Fruit fly (Drosophila melanogaster) whole organism, embryonic: ENCODE results near the gene Crys.
A peak's percentile ranks its signal among the peaks of the same experiment; 100 is the strongest.

Experiments
- Aef1 ChIP-seq: fragments of 200-800 bp; sonication (Bioruptor generic); IDR thresholded peaks from 3 replicates; pipeline ENCODE4 v1.3.6; 2022; ENCODE audit warnings: missing biosample characterization, missing genetic modification characterization
- CG10267 ChIP-seq: fragments of 200-800 bp; sonication (Bioruptor generic); optimal IDR thresholded peaks from 2 replicates; lab custom pipeline; 2018; ENCODE audit warnings: missing biosample characterization, mild to moderate bottlenecking, missing genetic modification characterization, moderate library complexity
- CG10654 ChIP-seq: fragments of 200-800 bp; sonication (Bioruptor generic); optimal IDR thresholded peaks from 2 replicates; lab custom pipeline; 2016; ENCODE audit warnings: missing biosample characterization, missing genetic modification characterization
- CG11093 ChIP-seq: fragments of 200-800 bp; sonication (Bioruptor generic); IDR thresholded peaks from 3 replicates; pipeline ENCODE4 v1.3.6; 2022; ENCODE audit warnings: missing biosample characterization, missing genetic modification characterization
- CG12236 ChIP-seq: fragments of 200-800 bp; sonication (Bioruptor generic); optimal IDR thresholded peaks from 2 replicates; lab custom pipeline; 2016; ENCODE audit warnings: missing biosample characterization, missing genetic modification characterization
- CG12391 ChIP-seq: fragments of 200-800 bp; sonication (Bioruptor generic); optimal IDR thresholded peaks from 3 replicates; lab custom pipeline; 2018; ENCODE audit warnings: missing biosample characterization, mild to moderate bottlenecking, missing genetic modification characterization, moderate library complexity
- CG13287 ChIP-seq: fragments of 200-800 bp; sonication (Bioruptor generic); IDR thresholded peaks from 2 replicates; pipeline ENCODE4 v1.3.6; 2022; ENCODE audit warnings: missing biosample characterization, missing genetic modification characterization; ENCODE audit not compliant: partially characterized antibody
- CG17328 ChIP-seq: fragments of 200-800 bp; sonication (Bioruptor generic); IDR thresholded peaks from 2 replicates; pipeline ENCODE4 v1.3.6; 2022; ENCODE audit warnings: missing biosample characterization, missing genetic modification characterization
- CG18011 ChIP-seq: fragments of 200-800 bp; sonication (Bioruptor generic); optimal IDR thresholded peaks from 2 replicates; lab custom pipeline; 2017; ENCODE audit warnings: missing biosample characterization, missing genetic modification characterization, mild to moderate bottlenecking, moderate library complexity, missing genotype
- CG18764 ChIP-seq: fragments of 200-800 bp; sonication (Bioruptor generic); optimal IDR thresholded peaks from 3 replicates; lab custom pipeline; 2016; ENCODE audit warnings: missing biosample characterization, missing genetic modification characterization
- CG2889 ChIP-seq: fragments of 200-800 bp; sonication (Bioruptor generic); IDR thresholded peaks from 3 replicates; pipeline ENCODE4 v1.3.6; 2022; ENCODE audit warnings: missing biosample characterization, missing genetic modification characterization
- CG3163 ChIP-seq: fragments of 200-800 bp; sonication (Bioruptor generic); optimal IDR thresholded peaks from 3 replicates; lab custom pipeline; 2016; ENCODE audit warnings: missing biosample characterization, missing genetic modification characterization
- CG32767 ChIP-seq: fragments of 200-800 bp; sonication (Bioruptor generic); IDR thresholded peaks from 2 replicates; pipeline ENCODE4 v1.3.6; 2022; ENCODE audit warnings: missing biosample characterization, missing genetic modification characterization
- CG3407 ChIP-seq: fragments of 200-800 bp; sonication (Bioruptor generic); optimal IDR thresholded peaks from 2 replicates; lab custom pipeline; 2018; ENCODE audit warnings: missing biosample characterization, mild to moderate bottlenecking, missing genetic modification characterization
- CG4424 ChIP-seq: fragments of 200-800 bp; sonication (Bioruptor generic); optimal IDR thresholded peaks from 3 replicates; lab custom pipeline; 2016; ENCODE audit warnings: missing biosample characterization, missing genetic modification characterization
- CG7271 ChIP-seq: fragments of 200-800 bp; sonication (Bioruptor generic); optimal IDR thresholded peaks from 2 replicates; lab custom pipeline; 2018; ENCODE audit warnings: missing biosample characterization, mild to moderate bottlenecking, missing genetic modification characterization, moderate library complexity
- CG8944 ChIP-seq: fragments of 200-800 bp; sonication (Bioruptor generic); optimal IDR thresholded peaks from 3 replicates; lab custom pipeline; 2016; ENCODE audit warnings: missing biosample characterization, missing genetic modification characterization
- CG9215 ChIP-seq: fragments of 200-800 bp; sonication (Bioruptor generic); IDR thresholded peaks from 2 replicates; pipeline ENCODE4 v1.3.6; 2022; ENCODE audit warnings: missing biosample characterization, missing genetic modification characterization
- CG9437 ChIP-seq: fragments of 200-800 bp; sonication (Bioruptor generic); optimal IDR thresholded peaks from 2 replicates; lab custom pipeline; 2018; ENCODE audit warnings: missing biosample characterization, mild to moderate bottlenecking, missing genetic modification characterization
- CG9609 ChIP-seq: fragments of 200-800 bp; sonication (Bioruptor generic); optimal IDR thresholded peaks from 3 replicates; lab custom pipeline; 2016; ENCODE audit warnings: missing biosample characterization, missing genetic modification characterization
- CkIIα-i1 ChIP-seq: fragments of 200-800 bp; sonication (Bioruptor generic); IDR thresholded peaks from 2 replicates; pipeline ENCODE4 v1.3.6; 2022; ENCODE audit warnings: missing biosample characterization, missing genetic modification characterization
- D ChIP-seq, 2 experiments: fragments of 200-800 bp in 1 of 2; fragments of >200 bp in 1 of 2; sonication (Bioruptor generic) in 1 of 2; optimal IDR thresholded peaks; 2 replicates in 1 of 2; 3 replicates in 1 of 2; lab custom pipeline; 2017; ENCODE audit warnings: mild to moderate bottlenecking in 1 of 2, missing biosample characterization in 1 of 2, missing genetic modification characterization in 1 of 2, missing genetic modification reagents in 1 of 2
- Dfd ChIP-seq, 2 experiments: fragments of >200 bp; optimal IDR thresholded peaks; 2 replicates each; lab custom pipeline; 2017; ENCODE audit warnings: missing biosample characterization in 2 of 2, missing genetic modification characterization in 2 of 2
- Dll ChIP-seq: fragments of 200-800 bp; sonication (Bioruptor generic); IDR thresholded peaks from 4 replicates; pipeline ENCODE4 v1.3.6; 2022; ENCODE audit warnings: missing biosample characterization, missing genetic modification characterization; ENCODE audit not compliant: partially characterized antibody
- Fer1 ChIP-seq: fragments of 200-800 bp; sonication (Bioruptor generic); optimal IDR thresholded peaks from 2 replicates; lab custom pipeline; 2017; ENCODE audit warnings: missing biosample characterization, mild to moderate bottlenecking, missing genetic modification characterization
- Gsc ChIP-seq: fragments of 200-800 bp; sonication (Bioruptor generic); IDR thresholded peaks from 2 replicates; pipeline ENCODE4 v1.3.6; 2022; ENCODE audit warnings: missing biosample characterization, missing genetic modification characterization
- HmgZ ChIP-seq: fragments of 200-800 bp; sonication (Bioruptor generic); optimal IDR thresholded peaks from 2 replicates; lab custom pipeline; 2018; ENCODE audit warnings: missing biosample characterization, mild to moderate bottlenecking, missing genetic modification characterization
- Hr39 ChIP-seq: fragments of >200 bp; optimal IDR thresholded peaks from 2 replicates; lab custom pipeline; 2017
- NC2β ChIP-seq: fragments of 200-800 bp; sonication (Bioruptor generic); optimal IDR thresholded peaks from 2 replicates; lab custom pipeline; 2016; ENCODE audit warnings: missing biosample characterization, missing genetic modification characterization
- Nf-YB ChIP-seq: fragments of 200-800 bp; sonication (Bioruptor generic); optimal IDR thresholded peaks from 3 replicates; lab custom pipeline; 2019; ENCODE audit warnings: missing biosample characterization, mild to moderate bottlenecking, missing genetic modification characterization, moderate library complexity
- PHDP ChIP-seq: fragments of 200-800 bp; sonication (Bioruptor generic); optimal IDR thresholded peaks from 3 replicates; lab custom pipeline; 2018; ENCODE audit warnings: missing biosample characterization, mild to moderate bottlenecking, missing genetic modification characterization, moderate library complexity
- Pdp1 ChIP-seq, 2 experiments: fragments of 200-800 bp; sonication (Bioruptor generic); optimal IDR thresholded peaks; 3 replicates each; lab custom pipeline; 2016; ENCODE audit warnings: missing biosample characterization in 2 of 2, missing genetic modification characterization in 2 of 2, mild to moderate bottlenecking in 1 of 2, moderate library complexity in 1 of 2
- Sry-δ ChIP-seq: fragments of 200-800 bp; sonication (Bioruptor generic); optimal IDR thresholded peaks from 2 replicates; lab custom pipeline; 2016; ENCODE audit warnings: missing biosample characterization, missing genetic modification characterization
- Tbp ChIP-seq: fragments of >200 bp; optimal IDR thresholded peaks from 2 replicates; lab custom pipeline; 2018; ENCODE audit warnings: missing biosample characterization, missing genetic modification characterization
- Xbp1 ChIP-seq: fragments of 200-800 bp; sonication (Bioruptor generic); optimal IDR thresholded peaks from 3 replicates; lab custom pipeline; 2016; ENCODE audit warnings: missing biosample characterization, mild to moderate bottlenecking, missing genetic modification characterization
- ase ChIP-seq: fragments of 200-800 bp; sonication (Bioruptor generic); IDR thresholded peaks from 3 replicates; pipeline ENCODE4 v1.3.6; 2022; ENCODE audit warnings: missing biosample characterization, missing genetic modification characterization
- cwo ChIP-seq: fragments of 200-800 bp; sonication (Bioruptor generic); optimal IDR thresholded peaks from 3 replicates; lab custom pipeline; 2017; ENCODE audit warnings: missing biosample characterization, missing genetic modification characterization, mild to moderate bottlenecking, moderate library complexity, missing genetic modification reagents
- dpn ChIP-seq, 2 experiments: fragments of 200-800 bp; sonication (Bioruptor generic); optimal IDR thresholded peaks; 3 replicates each; lab custom pipeline; 2016; ENCODE audit warnings: missing biosample characterization in 2 of 2, missing genetic modification characterization in 2 of 2
- fd3F ChIP-seq: fragments of 200-800 bp; sonication (Bioruptor generic); optimal IDR thresholded peaks from 2 replicates; lab custom pipeline; 2018; ENCODE audit warnings: missing biosample characterization, mild to moderate bottlenecking, missing genetic modification characterization, moderate library complexity
- gce ChIP-seq: fragments of 200-800 bp; sonication (Bioruptor generic); IDR thresholded peaks from 3 replicates; pipeline ENCODE4 v1.3.6; 2022; ENCODE audit warnings: missing biosample characterization, missing genetic modification characterization
- hkb ChIP-seq, 2 experiments: fragments of 200-800 bp in 1 of 2; fragments of >200 bp in 1 of 2; sonication (Bioruptor generic) in 1 of 2; IDR thresholded peaks in 1 of 2; optimal IDR thresholded peaks in 1 of 2; 2 replicates each; pipeline versions ENCODE4 v1.3.6 to Lab custom; 2017 to 2022; ENCODE audit warnings: missing biosample characterization in 1 of 2, missing genetic modification characterization in 1 of 2
- ken ChIP-seq: fragments of 200-800 bp; sonication (Bioruptor generic); IDR thresholded peaks from 3 replicates; pipeline ENCODE4 v1.3.6; 2022; ENCODE audit warnings: missing biosample characterization, missing genetic modification characterization
- klu ChIP-seq: fragments of 200-800 bp; sonication (Bioruptor generic); IDR thresholded peaks from 2 replicates; pipeline ENCODE4 v1.3.6; 2022; ENCODE audit warnings: missing biosample characterization, missing genetic modification characterization
- lab ChIP-seq: fragments of 200-800 bp; sonication (Bioruptor generic); optimal IDR thresholded peaks from 3 replicates; lab custom pipeline; 2017; ENCODE audit warnings: missing biosample characterization, missing genetic modification characterization, mild to moderate bottlenecking, moderate library complexity, missing genetic modification reagents
- mirr ChIP-seq: fragments of 200-800 bp; sonication (Bioruptor generic); optimal IDR thresholded peaks from 3 replicates; lab custom pipeline; 2018; ENCODE audit warnings: missing biosample characterization, mild to moderate bottlenecking, missing genetic modification characterization
- oc ChIP-seq: fragments of 200-800 bp; sonication (Bioruptor generic); optimal IDR thresholded peaks from 2 replicates; lab custom pipeline; 2018; ENCODE audit warnings: missing biosample characterization, mild to moderate bottlenecking, missing genetic modification characterization, moderate library complexity
- ro ChIP-seq: fragments of 200-800 bp; sonication (Bioruptor generic); IDR thresholded peaks from 2 replicates; pipeline ENCODE4 v1.3.6; 2022; ENCODE audit warnings: missing biosample characterization, missing genetic modification characterization
- sd ChIP-seq: fragments of 200-800 bp; sonication (Bioruptor generic); optimal IDR thresholded peaks from 3 replicates; lab custom pipeline; 2018; ENCODE audit warnings: missing biosample characterization, mild to moderate bottlenecking, missing genetic modification characterization, moderate library complexity
- slbo ChIP-seq: fragments of 200-800 bp; sonication (Bioruptor generic); IDR thresholded peaks from 2 replicates; pipeline ENCODE4 v1.3.6; 2022; ENCODE audit warnings: missing biosample characterization, missing genetic modification characterization
- stc ChIP-seq: fragments of 200-800 bp; sonication (Bioruptor generic); IDR thresholded peaks from 2 replicates; pipeline ENCODE4 v1.3.6; 2022; ENCODE audit warnings: missing biosample characterization, missing genetic modification characterization
- twi ChIP-seq: fragments of 200-800 bp; optimal IDR thresholded peaks from 2 replicates; lab custom pipeline; 2019; ENCODE audit warnings: missing biosample characterization, mild to moderate bottlenecking, missing genetic modification characterization, moderate library complexity
- vvl ChIP-seq: fragments of 200-800 bp; sonication (Bioruptor generic); IDR thresholded peaks from 2 replicates; pipeline ENCODE4 v1.3.6; 2022; ENCODE audit warnings: missing biosample characterization, missing genetic modification characterization

Crys gene

DNA sequence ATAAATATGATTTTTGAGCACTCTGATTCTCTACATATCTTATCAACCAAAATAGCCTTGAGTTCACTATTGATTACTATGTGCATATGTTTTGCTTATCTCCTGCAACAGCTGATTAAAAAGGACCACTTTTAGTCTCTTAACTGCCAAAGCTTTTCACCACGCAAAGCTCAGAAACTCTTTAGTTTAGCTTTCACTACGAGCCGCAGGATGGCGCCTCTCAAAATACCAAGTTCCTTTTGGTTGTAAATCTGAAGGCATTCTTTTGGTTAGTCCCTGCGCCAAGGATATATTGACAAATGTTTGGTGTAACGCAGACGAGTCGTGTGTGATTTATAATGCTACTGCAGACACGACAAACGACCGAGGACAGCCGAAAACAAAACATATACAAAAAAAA is 39.7 kb upstream of the Crys start (continued):
- TF ChIP-seq CG10654 (GFP tag; lab: Kevin White, UChicago) (no peak), Dfd (GFP tag; optimal IDR thresholded peaks at IDR 0.05; lab: Kevin White, UChicago) (no peak), hkb (optimal IDR thresholded peaks at IDR 0.05; lab: Kevin White, UChicago) (no peak), hkb (GFP tag; IDR thresholded peaks at IDR 0.05; lab: Robert Waterston, UW) (no peak), ken (GFP tag; lab: Robert Waterston, UW) (no peak), lab (GFP tag; lab: Kevin White, UChicago) (peak; percentile 38), Gsc (GFP tag; lab: Robert Waterston, UW) (no peak), CG18011 (GFP tag; lab: Kevin White, UChicago) (no peak), HmgZ (tag; lab: Kevin White, UChicago) (no peak), NC2β (GFP tag; lab: Kevin White, UChicago) (no peak), CG8944 (GFP tag; lab: Kevin White, UChicago) (no peak), CG13287 (GFP tag; lab: Robert Waterston, UW) (no peak), slbo (GFP tag; lab: Robert Waterston, UW) (no peak), CG3407 (GFP tag; lab: Kevin White, UChicago) (no peak), CG2889 (GFP tag; lab: Robert Waterston, UW) (no peak), klu (GFP tag; lab: Robert Waterston, UW) (no peak), CG17328 (GFP tag; lab: Robert Waterston, UW) (no peak), CG12391 (tag; lab: Kevin White, UChicago) (no peak), Sry-δ (GFP tag; lab: Kevin White, UChicago) (no peak), CG9215 (GFP tag; lab: Robert Waterston, UW) (no peak), ase (GFP tag; lab: Robert Waterston, UW) (no peak), CG3163 (GFP tag; lab: Kevin White, UChicago) (peak; percentile 74), stc (GFP tag; lab: Robert Waterston, UW) (no peak), Pdp1 (GFP tag; optimal IDR thresholded peaks at IDR 0.05; lab: Kevin White, UChicago) (no peak), CG18764 (no peak), Hr39 (lab: Kevin White, UChicago) (no peak), oc (tag; lab: Kevin White, UChicago) (no peak), CG11093 (GFP tag; lab: Robert Waterston, UW) (no peak), sd (no peak), Dll (no peak), gce (no peak), vvl (GFP tag; lab: Robert Waterston, UW) (no peak), CG7271 (tag; lab: Kevin White, UChicago) (no peak), CG9609 (no peak), fd3F (no peak), Tbp (GFP tag; lab: Kevin White, UChicago) (no peak), Aef1 (no peak), CG9437 (GFP tag; lab: Kevin White, UChicago) (no peak), dpn (GFP tag; optimal IDR thresholded peaks at IDR 0.05; lab: Kevin White, UChicago) (no peak), CkIIα-i1 (GFP tag; lab: Robert Waterston, UW) (no peak), D (optimal IDR thresholded peaks at IDR 0.05; lab: Kevin White, UChicago) (no peak), D (GFP tag; optimal IDR thresholded peaks at IDR 0.05; lab: Kevin White, UChicago) (no peak), CG12236 (GFP tag; lab: Kevin White, UChicago) (no peak), twi (tag; lab: Kevin White, UChicago) (no peak), cwo (GFP tag; lab: Kevin White, UChicago) (no peak), PHDP (tag; lab: Kevin White, UChicago) (no peak), CG4424 (GFP tag; lab: Kevin White, UChicago) (no peak), CG10267 (no peak), Nf-YB (GFP tag; lab: Kevin White, UChicago) (no peak), Xbp1 (GFP tag; lab: Kevin White, UChicago) (no peak), CG32767 (GFP tag; lab: Robert Waterston, UW) (no peak), ro (GFP tag; lab: Robert Waterston, UW) (no peak), Fer1 (GFP tag; lab: Kevin White, UChicago) (peak; percentile 46), mirr (no peak)
